Fruit fly (Drosophila melanogaster) whole organism, pupa: ENCODE measurements around the gene GluClalpha.
A peak's percentile ranks its signal among the peaks of the same experiment; 100 is the strongest.

Experiments
- CG13204 ChIP-seq: fragments of 200-800 bp; sonication (Bioruptor generic); optimal IDR thresholded peaks from 2 replicates; lab custom pipeline; 2018; ENCODE audit warnings: missing biosample characterization, mild to moderate bottlenecking, missing genetic modification characterization, moderate library complexity
- CG15710 ChIP-seq: fragments of 200-800 bp; sonication (Bioruptor generic); optimal IDR thresholded peaks from 2 replicates; lab custom pipeline; 2018; ENCODE audit warnings: missing biosample characterization, mild to moderate bottlenecking, missing genetic modification characterization, moderate library complexity
- CG4496 ChIP-seq: fragments of 200-800 bp; sonication (Bioruptor generic); IDR thresholded peaks from 3 replicates; pipeline ENCODE4 v1.3.6; 2022; ENCODE audit warnings: missing biosample characterization, missing genetic modification characterization
- CG8159 ChIP-seq: fragments of 200-800 bp; sonication (Bioruptor generic); optimal IDR thresholded peaks from 3 replicates; lab custom pipeline; 2018; ENCODE audit warnings: missing biosample characterization, mild to moderate bottlenecking, missing genetic modification characterization, moderate library complexity
- D1 ChIP-seq: fragments of 200-800 bp; sonication (Bioruptor generic); optimal IDR thresholded peaks from 2 replicates; lab custom pipeline; 2018; ENCODE audit warnings: missing biosample characterization, mild to moderate bottlenecking, missing genetic modification characterization, moderate library complexity
- Pif1B ChIP-seq: fragments of 200-800 bp; sonication (Bioruptor generic); optimal IDR thresholded peaks from 3 replicates; lab custom pipeline; 2016; ENCODE audit warnings: missing biosample characterization, missing genetic modification characterization
- gl ChIP-seq: fragments of 200-800 bp; sonication (Bioruptor generic); optimal IDR thresholded peaks from 2 replicates; lab custom pipeline; 2018; ENCODE audit warnings: missing biosample characterization, mild to moderate bottlenecking, missing genetic modification characterization

dm6 chr3R:19807745-19808429 lies 77.4 kb downstream of the GluClalpha start:
- no peak for TF ChIP-seq CG8159 (tag; lab: Kevin White, UChicago)
- TF ChIP-seq CG13204 (GFP tag; lab: Kevin White, UChicago) = no peak
- no peak for TF ChIP-seq gl (tag; lab: Kevin White, UChicago)
- TF ChIP-seq Pif1B (GFP tag; lab: Kevin White, UChicago) = peak; percentile 28
- no peak for TF ChIP-seq D1 (tag; lab: Kevin White, UChicago)
- 0 out of 3 replicates have a peak, but pooled peaks have one; percentile 8 for TF ChIP-seq CG4496 (GFP tag; lab: Robert Waterston, UW)
- peak; percentile 11 for TF ChIP-seq CG15710 (tag; lab: Kevin White, UChicago)
